Worm (Caenorhabditis elegans) whole organism, L4 larva: ENCODE data around the gene str-214.

Experiments
- R02D3.7 ChIP-seq: fragments of 150-350 bp; sonication (generic microtip); optimal IDR thresholded peaks from 3 replicates; lab custom pipeline; 2014; ENCODE audit warnings: missing biosample characterization, missing genetic modification characterization
- T26A8.4 ChIP-seq: fragments of 200-800 bp; sonication (Bioruptor generic); IDR thresholded peaks from 2 replicates; pipeline ENCODE4 v1.3.6; 2022; ENCODE audit warnings: missing genetic modification characterization, missing compliant biosample characterization
- attf-4 ChIP-seq: sonication (generic microtip); optimal IDR thresholded peaks from 3 replicates; lab custom pipeline; 2017; ENCODE audit warnings: missing biosample characterization, missing genetic modification characterization
- ceh-28 ChIP-seq: fragments of 150-350 bp; optimal IDR thresholded peaks from 2 replicates; lab custom pipeline; 2014; ENCODE audit warnings: missing biosample characterization, missing genetic modification reagents, missing genetic modification characterization
- ceh-44 ChIP-seq: fragments of 200-800 bp; sonication (Bioruptor generic); IDR thresholded peaks from 2 replicates; pipeline ENCODE4 v1.3.6; 2022; ENCODE audit warnings: missing genetic modification reagents, missing genetic modification characterization, missing compliant biosample characterization
- daf-12 ChIP-seq: fragments of 150-350 bp; optimal IDR thresholded peaks from 2 replicates; lab custom pipeline; 2014; ENCODE audit warnings: missing biosample characterization, missing genetic modification reagents, missing genetic modification characterization
- daf-16 ChIP-seq, 3 experiments: sonication (generic microtip); optimal IDR thresholded peaks; 2 replicates each; lab custom pipeline; 2016 to 2017; ENCODE audit warnings: missing genetic modification characterization in 3 of 3, missing genetic modification reagents in 3 of 3, mild to moderate bottlenecking in 2 of 3, missing compliant biosample characterization in 2 of 3, missing biosample characterization in 1 of 3, moderate library complexity in 1 of 3
- daf-8 ChIP-seq: fragments of 200-800 bp; sonication (Bioruptor generic); IDR thresholded peaks from 2 replicates; pipeline ENCODE4 v1.3.6; 2022; ENCODE audit warnings: missing genetic modification characterization, missing compliant biosample characterization
- dmd-6 ChIP-seq: fragments of 200-800 bp; sonication (Bioruptor generic); IDR thresholded peaks from 2 replicates; pipeline ENCODE4 v1.3.6; 2022; ENCODE audit warnings: missing genetic modification reagents, missing genetic modification characterization, missing compliant biosample characterization
- dve-1 ChIP-seq: sonication (generic microtip); optimal IDR thresholded peaks from 2 replicates; lab custom pipeline; 2017; ENCODE audit warnings: antibody characterized with exemption, mild to moderate bottlenecking, missing genetic modification characterization, missing compliant biosample characterization; ENCODE audit not compliant: insufficient read depth
- gei-8 ChIP-seq: fragments of 200-800 bp; sonication (Bioruptor generic); optimal IDR thresholded peaks from 2 replicates; lab custom pipeline; 2018; ENCODE audit warnings: mild to moderate bottlenecking, missing genetic modification characterization, missing compliant biosample characterization
- hif-1 ChIP-seq, 2 experiments: sonication (generic microtip); optimal IDR thresholded peaks; 2 replicates each; lab custom pipeline; 2016 to 2017; ENCODE audit warnings: missing compliant biosample characterization in 2 of 2, missing genetic modification characterization in 2 of 2, missing genetic modification reagents in 2 of 2, missing genotype in 2 of 2, mild to moderate bottlenecking in 1 of 2
- hlh-11 ChIP-seq: fragments of 200-800 bp; sonication (Bioruptor generic); optimal IDR thresholded peaks from 2 replicates; lab custom pipeline; 2018; ENCODE audit warnings: mild to moderate bottlenecking, missing genetic modification characterization, missing compliant biosample characterization
- hlh-30 ChIP-seq: sonication (generic microtip); optimal IDR thresholded peaks from 2 replicates; lab custom pipeline; 2017; ENCODE audit warnings: antibody characterized with exemption, mild to moderate bottlenecking, missing genetic modification characterization, missing compliant biosample characterization; ENCODE audit not compliant: insufficient read depth
- lim-7 ChIP-seq: fragments of 200-800 bp; sonication (Bioruptor generic); IDR thresholded peaks from 2 replicates; pipeline ENCODE4 v1.3.6; 2022; ENCODE audit warnings: missing genetic modification characterization, missing compliant biosample characterization
- lin-13 ChIP-seq: fragments of 150-350 bp; optimal IDR thresholded peaks from 2 replicates; lab custom pipeline; 2014; ENCODE audit warnings: missing biosample characterization, missing genetic modification reagents, missing genetic modification characterization
- mes-2 ChIP-seq: sonication (generic microtip); optimal IDR thresholded peaks from 2 replicates; lab custom pipeline; 2016; ENCODE audit warnings: missing genotype, mild to moderate bottlenecking, missing genetic modification characterization, missing compliant biosample characterization; ENCODE audit not compliant: poor library complexity, severe bottlenecking
- nhr-102 ChIP-seq: sonication (generic microtip); optimal IDR thresholded peaks from 2 replicates; lab custom pipeline; 2016; ENCODE audit warnings: mild to moderate bottlenecking, missing genetic modification characterization, moderate library complexity, missing compliant biosample characterization
- nhr-11 ChIP-seq: fragments of 150-350 bp; optimal IDR thresholded peaks from 2 replicates; lab custom pipeline; 2014; ENCODE audit warnings: missing biosample characterization, missing genetic modification characterization
- nhr-111 ChIP-seq: fragments of 200-800 bp; sonication (Bioruptor generic); optimal IDR thresholded peaks from 2 replicates; lab custom pipeline; 2018; ENCODE audit warnings: mild to moderate bottlenecking, missing genetic modification characterization, missing compliant biosample characterization
- nhr-25 ChIP-seq: sonication (generic microtip); optimal IDR thresholded peaks from 2 replicates; lab custom pipeline; 2017; ENCODE audit warnings: missing genetic modification characterization, mild to moderate bottlenecking, missing compliant biosample characterization, antibody characterized with exemption, moderate library complexity, borderline replicate concordance; ENCODE audit not compliant: insufficient read depth
- nhr-28 ChIP-seq: fragments of 150-350 bp; optimal IDR thresholded peaks from 2 replicates; lab custom pipeline; 2014; ENCODE audit warnings: missing biosample characterization, missing genetic modification characterization
- nhr-41 ChIP-seq: fragments of 200-800 bp; sonication (Bioruptor generic); IDR thresholded peaks from 2 replicates; pipeline ENCODE4 v1.3.6; 2022; ENCODE audit warnings: missing genetic modification reagents, missing genetic modification characterization, missing compliant biosample characterization
- nhr-48 ChIP-seq: sonication (generic microtip); optimal IDR thresholded peaks from 2 replicates; lab custom pipeline; 2016; ENCODE audit warnings: mild to moderate bottlenecking, missing genetic modification characterization, missing compliant biosample characterization
- nhr-76 ChIP-seq: fragments of 150-350 bp; optimal IDR thresholded peaks from 2 replicates; lab custom pipeline; 2014; ENCODE audit warnings: missing biosample characterization, missing genetic modification characterization
- nhr-77 ChIP-seq: fragments of 150-350 bp; optimal IDR thresholded peaks from 2 replicates; lab custom pipeline; 2014; ENCODE audit warnings: missing biosample characterization, missing genetic modification characterization
- php-3 ChIP-seq: fragments of 200-800 bp; sonication (Bioruptor generic); IDR thresholded peaks from 2 replicates; pipeline ENCODE4 v1.3.6; 2022; ENCODE audit warnings: missing genetic modification reagents, missing genetic modification characterization, missing compliant biosample characterization
- pqm-1 ChIP-seq: sonication (generic microtip); optimal IDR thresholded peaks from 2 replicates; lab custom pipeline; 2017; ENCODE audit warnings: missing biosample characterization, missing genetic modification characterization
- rbr-2 ChIP-seq: sonication (generic microtip); optimal IDR thresholded peaks from 2 replicates; lab custom pipeline; 2016; ENCODE audit warnings: missing genotype, missing genetic modification characterization, missing compliant biosample characterization
- saeg-2 ChIP-seq: fragments of 200-800 bp; sonication (Bioruptor generic); IDR thresholded peaks from 2 replicates; pipeline ENCODE4 v1.3.6; 2022; ENCODE audit warnings: missing genetic modification reagents, missing genetic modification characterization, missing compliant biosample characterization
- sdz-12 ChIP-seq: fragments of 200-800 bp; sonication (Bioruptor generic); optimal IDR thresholded peaks from 2 replicates; lab custom pipeline; 2018; ENCODE audit warnings: mild to moderate bottlenecking, missing genetic modification characterization, missing compliant biosample characterization
- set-16 ChIP-seq: fragments of 200-800 bp; sonication (Bioruptor generic); IDR thresholded peaks from 2 replicates; pipeline ENCODE4 v1.3.6; 2022; ENCODE audit warnings: missing genetic modification reagents, missing genetic modification characterization, missing compliant biosample characterization
- snpc-1.2 ChIP-seq: fragments of 200-800 bp; sonication (Bioruptor generic); IDR thresholded peaks from 2 replicates; pipeline ENCODE4 v1.3.6; 2022; ENCODE audit warnings: missing genetic modification reagents, missing genetic modification characterization, missing compliant biosample characterization
- spr-3 ChIP-seq: fragments of 200-800 bp; sonication (Bioruptor generic); optimal IDR thresholded peaks from 2 replicates; lab custom pipeline; 2018; ENCODE audit warnings: mild to moderate bottlenecking, missing genetic modification characterization, missing compliant biosample characterization
- tra-1 ChIP-seq: fragments of 200-800 bp; sonication (Bioruptor generic); IDR thresholded peaks from 2 replicates; pipeline ENCODE4 v1.3.6; 2022; ENCODE audit warnings: missing genetic modification reagents, missing genetic modification characterization, missing compliant biosample characterization
- unc-39 ChIP-seq: sonication (generic microtip); optimal IDR thresholded peaks from 2 replicates; lab custom pipeline; 2017; ENCODE audit warnings: missing biosample characterization, missing genetic modification characterization
- zag-1 ChIP-seq: fragments of 150-350 bp; optimal IDR thresholded peaks from 2 replicates; lab custom pipeline; 2014; ENCODE audit warnings: missing biosample characterization, missing genetic modification characterization
- zfp-3 ChIP-seq: fragments of 200-800 bp; sonication (Bioruptor generic); conservative IDR thresholded peaks from 2 replicates; pipeline ENCODE4 v1.3.6; 2022; ENCODE audit warnings: missing genetic modification reagents, missing genetic modification characterization, missing compliant biosample characterization
- zip-11 ChIP-seq: fragments of 200-800 bp; sonication (Bioruptor generic); IDR thresholded peaks from 2 replicates; pipeline ENCODE4 v1.3.6; 2022; ENCODE audit warnings: missing genetic modification characterization, missing compliant biosample characterization
- ztf-7 ChIP-seq: fragments of 150-350 bp; optimal IDR thresholded peaks from 2 replicates; lab custom pipeline; 2014; ENCODE audit warnings: missing biosample characterization, missing genetic modification characterization

str-214 gene

ce11 chrV:16277918-16278317 lies 37.2 kb upstream of the str-214 start, which contains the start of gene cyp-37B1:
Gene cyp-37B1, plus strand, starts transcription at chrV:16278116.
- no peak for TF ChIP-seq R02D3.7 (tag; lab: Kevin White, UChicago)
- TF ChIP-seq snpc-1.2 (GFP tag; lab: Robert Waterston, UW) = no peak
- TF ChIP-seq nhr-41 (GFP tag; lab: Robert Waterston, UW) = no peak
- no peak for TF ChIP-seq hif-1 (tag; optimal IDR thresholded peaks at IDR 0.05; lab: Kevin White, UChicago)
- no peak for TF ChIP-seq T26A8.4 (GFP tag; lab: Robert Waterston, UW)
- no peak for TF ChIP-seq sdz-12 (GFP tag; lab: Kevin White, UChicago)
- TF ChIP-seq hlh-30 (tag; lab: Kevin White, UChicago) = no peak
- peak; percentile 87 for TF ChIP-seq nhr-77 (tag; lab: Kevin White, UChicago)
- TF ChIP-seq nhr-28 (tag; lab: Kevin White, UChicago) = peak; percentile 97
- TF ChIP-seq ceh-28 (tag; lab: Kevin White, UChicago) = no peak
- TF ChIP-seq nhr-25 (tag; lab: Kevin White, UChicago) = no peak
- peak; percentile 73 for TF ChIP-seq nhr-102 (tag; lab: Kevin White, UChicago)
- no peak for TF ChIP-seq unc-39 (tag; lab: Kevin White, UChicago)
- TF ChIP-seq hlh-11 (tag; lab: Kevin White, UChicago) = peak; percentile 85
- peak; percentile 90 for TF ChIP-seq dmd-6 (GFP tag; lab: Robert Waterston, UW)
- TF ChIP-seq php-3 (GFP tag; lab: Robert Waterston, UW) = peak; percentile 82
- no peak for TF ChIP-seq lim-7 (GFP tag; lab: Robert Waterston, UW)
- no peak for TF ChIP-seq daf-16 (GFP tag; optimal IDR thresholded peaks at IDR 0.05; lab: Kevin White, UChicago)
- TF ChIP-seq daf-16 (tag; optimal IDR thresholded peaks at IDR 0.05; lab: Kevin White, UChicago) = peak; percentile 95
- TF ChIP-seq nhr-76 (tag; lab: Kevin White, UChicago) = no peak
- TF ChIP-seq pqm-1 (tag; lab: Kevin White, UChicago) = peak; percentile 89
- TF ChIP-seq nhr-48 (tag; lab: Kevin White, UChicago) = peak; percentile 69
- peak; percentile 87 for TF ChIP-seq dve-1 (tag; lab: Kevin White, UChicago)

ce11 chrV:16282147-16282546 lies 33.0 kb upstream of the str-214 start, which contains the start of gene F28G4.2:
Gene F28G4.2, minus strand, starts transcription at chrV:16282321.
- TF ChIP-seq daf-12 (no peak), gei-8 (GFP tag; lab: Kevin White, UChicago) (no peak), saeg-2 (GFP tag; lab: Robert Waterston, UW) (no peak), mes-2 (tag; lab: Kevin White, UChicago) (no peak), rbr-2 (tag; lab: Kevin White, UChicago) (no peak), tra-1 (GFP tag; lab: Robert Waterston, UW) (no peak), zag-1 (tag; lab: Kevin White, UChicago) (no peak), ceh-44 (GFP tag; lab: Robert Waterston, UW) (no peak), set-16 (no peak), daf-8 (GFP tag; lab: Robert Waterston, UW) (no peak), nhr-11 (tag; lab: Kevin White, UChicago) (no peak), spr-3 (GFP tag; lab: Kevin White, UChicago) (no peak), zfp-3 (GFP tag; lab: Robert Waterston, UW) (no peak), ztf-7 (tag; lab: Kevin White, UChicago) (no peak), zip-11 (no peak), nhr-111 (GFP tag; lab: Kevin White, UChicago) (no peak), lin-13 (no peak), ceh-28 (tag; lab: Kevin White, UChicago) (no peak), attf-4 (no peak), snpc-1.2 (GFP tag; lab: Robert Waterston, UW) (no peak)
